Worm (Caenorhabditis elegans): ENCODE results near the gene spe-42.

DNA sequence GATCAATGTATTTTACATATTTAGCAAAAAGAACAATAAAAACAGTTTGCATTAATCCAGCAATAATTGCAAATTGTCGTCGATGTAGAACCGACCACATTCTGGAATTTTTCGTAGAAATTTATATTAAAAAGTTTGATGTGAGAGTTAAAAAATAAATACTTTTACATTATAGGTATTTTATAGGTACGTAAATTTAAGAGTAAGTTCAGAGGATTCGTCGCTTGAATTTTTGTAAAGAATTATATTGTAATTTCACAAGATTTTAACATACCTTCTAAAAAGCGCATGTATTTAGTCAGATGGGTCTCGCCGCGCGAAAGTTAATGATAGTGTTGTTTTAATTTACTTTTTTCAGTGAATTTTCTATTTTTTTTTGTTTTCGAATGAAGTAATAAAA, 6.7 kb downstream of the spe-42 start, which contains the start of gene rhr-2:
- TF ChIP-seq sox-4 (tag; optimal IDR thresholded peaks at IDR 0.05) (no peak), dsc-1 (tag; optimal IDR thresholded peaks at IDR 0.05) (no peak), lin-15B (tag; optimal IDR thresholded peaks at IDR 0.05) (no peak), nhr-47 (tag; optimal IDR thresholded peaks at IDR 0.05) (no peak), hlh-17 (GFP tag; optimal IDR thresholded peaks at IDR 0.05; ENCODE audit: borderline replicate concordance) (no peak), ceh-82 (tag; optimal IDR thresholded peaks at IDR 0.05) (no peak), lin-13 (GFP tag; optimal IDR thresholded peaks at IDR 0.05) (no peak), unc-98 (GFP tag; IDR thresholded peaks at IDR 0.05) (no peak), ztf-11 (tag; optimal IDR thresholded peaks at IDR 0.05) (no peak), sptf-1 (tag; optimal IDR thresholded peaks at IDR 0.05) (no peak), nhr-20 (tag; optimal IDR thresholded peaks at IDR 0.05) (no peak), snu-23 (GFP tag; optimal IDR thresholded peaks at IDR 0.05) (no peak)
